Fruit fly (Drosophila melanogaster): ENCODE measurements around the gene RpS21.

Gene RpS21

dm6 chr2L:2884683-2885502 lies 29.0 kb downstream of the RpS21 start (continued):
- TF ChIP-seq CG7928 (GFP tag; optimal IDR thresholded peaks at IDR 0.05) = peak; percentile 99
- no peak for TF ChIP-seq ind (GFP tag; optimal IDR thresholded peaks at IDR 0.05)
- no peak for TF ChIP-seq H15 (GFP tag; IDR thresholded peaks at IDR 0.05)
- peak; percentile 54; the same call in 2 of the 4 replicates for TF ChIP-seq Gug (GFP tag; IDR thresholded peaks at IDR 0.05)
- TF ChIP-seq NC2α (GFP tag; optimal IDR thresholded peaks at IDR 0.05) = peak; percentile 50
- peak; percentile 52 for TF ChIP-seq CG2712 (tag; optimal IDR thresholded peaks at IDR 0.05)
- peak; percentile 67; the same call in 2 of the 3 replicates for TF ChIP-seq ase (GFP tag; IDR thresholded peaks at IDR 0.05)
- peak in 1 of 2 experiments; percentile 98 for TF ChIP-seq Hr78 (GFP tag; optimal IDR thresholded peaks at IDR 0.05)
- TF ChIP-seq Bdp1 (GFP tag; optimal IDR thresholded peaks at IDR 0.05) = peak; percentile 23
- 0 out of 2 replicates have a peak, but pooled peaks have one; percentile 7 for TF ChIP-seq CG32772 (GFP tag; IDR thresholded peaks at IDR 0.05)
- TF ChIP-seq dpn (GFP tag; optimal IDR thresholded peaks at IDR 0.05) = peak in 1 of 2 experiments; percentile 18
- peak; percentile 59 for TF ChIP-seq CG2120 (GFP tag; optimal IDR thresholded peaks at IDR 0.05)
- no peak for TF ChIP-seq CG9609 (GFP tag; optimal IDR thresholded peaks at IDR 0.05)
- TF ChIP-seq lov (optimal IDR thresholded peaks at IDR 0.05) = no peak
- 0 out of 3 replicates have a peak, but pooled peaks have one; percentile 59 for TF ChIP-seq lov (GFP tag; IDR thresholded peaks at IDR 0.05)
- TF ChIP-seq CG6254 (GFP tag; optimal IDR thresholded peaks at IDR 0.05) = no peak
- TF ChIP-seq ems (GFP tag; optimal IDR thresholded peaks at IDR 0.05) = peak; percentile 30
- no peak for TF ChIP-seq CG5245 (GFP tag; optimal IDR thresholded peaks at IDR 0.05)
- TF ChIP-seq hb (GFP tag; IDR thresholded peaks at IDR 0.05; ENCODE audit: partially characterized antibody) = no peak
- peak; percentile 40 for TF ChIP-seq bigmax (GFP tag; optimal IDR thresholded peaks at IDR 0.05)
- TF ChIP-seq hkb (optimal IDR thresholded peaks at IDR 0.05) = no peak
- peak; percentile 30 for TF ChIP-seq hkb (GFP tag; IDR thresholded peaks at IDR 0.05)
- peak; percentile 14 for TF ChIP-seq CG2202 (tag; optimal IDR thresholded peaks at IDR 0.05)
- peak; percentile 39; the same call in 1 of the 2 replicates for TF ChIP-seq ara (GFP tag; IDR thresholded peaks at IDR 0.05)
- no peak for TF ChIP-seq CG13775 (GFP tag; optimal IDR thresholded peaks at IDR 0.05)
- peak; percentile 45 for TF ChIP-seq Mes4 (GFP tag; optimal IDR thresholded peaks at IDR 0.05)
- peak; percentile 55 for TF ChIP-seq CG3281 (GFP tag; optimal IDR thresholded peaks at IDR 0.05)
- peak; percentile 35 for TF ChIP-seq shn (GFP tag; optimal IDR thresholded peaks at IDR 0.05)
- TF ChIP-seq chinmo (GFP tag; IDR thresholded peaks at IDR 0.05; ENCODE audit: partially characterized antibody) = peak; percentile 87; the same call in 3 of the 4 replicates
- no peak for TF ChIP-seq CG1233 (GFP tag; optimal IDR thresholded peaks at IDR 0.05)
- no peak for TF ChIP-seq Spps (tag; optimal IDR thresholded peaks at IDR 0.05)
- 0 out of 2 replicates have a peak, but pooled peaks have one; percentile 31 for TF ChIP-seq stc (GFP tag; IDR thresholded peaks at IDR 0.05)
- peak; percentile 45 for TF ChIP-seq pfk (GFP tag; optimal IDR thresholded peaks at IDR 0.05)
- no peak for TF ChIP-seq CG31388 (GFP tag; optimal IDR thresholded peaks at IDR 0.05)
- TF ChIP-seq gsb (GFP tag; IDR thresholded peaks at IDR 0.05) = 0 out of 2 replicates have a peak, but pooled peaks have one; percentile 45
- TF ChIP-seq CG15514 (GFP tag; optimal IDR thresholded peaks at IDR 0.05) = peak; percentile 91
- peak; percentile 13 for TF ChIP-seq Antp (GFP tag; optimal IDR thresholded peaks at IDR 0.05)
- peak; percentile 42 for TF ChIP-seq Fer3 (tag; optimal IDR thresholded peaks at IDR 0.05)
- TF ChIP-seq CG14860 (GFP tag; IDR thresholded peaks at IDR 0.05; ENCODE audit: partially characterized antibody) = no peak
- TF ChIP-seq CG12942 (GFP tag; optimal IDR thresholded peaks at IDR 0.05) = no peak
- TF ChIP-seq Sox102F (GFP tag; optimal IDR thresholded peaks at IDR 0.05) = peak; percentile 16
- no peak for TF ChIP-seq Kr (GFP tag; optimal IDR thresholded peaks at IDR 0.05)
- TF ChIP-seq CG3163 (GFP tag; optimal IDR thresholded peaks at IDR 0.05) = peak; percentile 8
- peak; percentile 68 for TF ChIP-seq Dp (GFP tag; optimal IDR thresholded peaks at IDR 0.05)
- TF ChIP-seq ac (GFP tag; optimal IDR thresholded peaks at IDR 0.05) = peak; percentile 81
- 0 out of 2 replicates have a peak, but pooled peaks have one; percentile 48 for TF ChIP-seq bowl (GFP tag; IDR thresholded peaks at IDR 0.05)
- TF ChIP-seq Hsf (GFP tag; optimal IDR thresholded peaks at IDR 0.05) = no peak
- TF ChIP-seq Vsx1 (GFP tag; optimal IDR thresholded peaks at IDR 0.05) = no peak
- TF ChIP-seq CG32767 (GFP tag; IDR thresholded peaks at IDR 0.05) = no peak

Measured in whole organism, embryonic.